Fruit fly (Drosophila melanogaster) whole organism, prepupa: Measurements from ENCODE around the gene mAcon1.

Experiments used
- Blimp-1 ChIP-seq: fragments of 200-800 bp; sonication (Bioruptor generic); optimal IDR thresholded peaks from 3 replicates; lab custom pipeline; 2017; ENCODE audit warnings: missing biosample characterization, missing genetic modification characterization, mild to moderate bottlenecking, moderate library complexity, missing genetic modification reagents
- CG10631 ChIP-seq: fragments of 200-800 bp; sonication (Bioruptor generic); optimal IDR thresholded peaks from 2 replicates; lab custom pipeline; 2016; ENCODE audit warnings: missing biosample characterization, missing genetic modification characterization
- CG15336 ChIP-seq: fragments of 200-800 bp; sonication (Bioruptor generic); IDR thresholded peaks from 2 replicates; pipeline ENCODE4 v1.3.6; 2022; ENCODE audit warnings: missing biosample characterization, missing genetic modification characterization
- CG31627 ChIP-seq: fragments of 200-800 bp; sonication (Bioruptor generic); optimal IDR thresholded peaks from 3 replicates; lab custom pipeline; 2016; ENCODE audit warnings: missing biosample characterization, missing genetic modification characterization
- CG6163 ChIP-seq: fragments of 200-800 bp; sonication (Bioruptor generic); IDR thresholded peaks from 3 replicates; pipeline ENCODE4 v1.3.6; 2022; ENCODE audit warnings: missing biosample characterization, missing genetic modification characterization
- CG6854 ChIP-seq: fragments of 200-800 bp; sonication (Bioruptor generic); optimal IDR thresholded peaks from 2 replicates; lab custom pipeline; 2017; ENCODE audit warnings: missing biosample characterization, mild to moderate bottlenecking, missing genetic modification characterization
- CG8632 ChIP-seq: fragments of 200-800 bp; sonication (Bioruptor generic); optimal IDR thresholded peaks from 3 replicates; lab custom pipeline; 2016; ENCODE audit warnings: missing biosample characterization, missing genetic modification characterization
- Hr39 ChIP-seq: fragments of 200-800 bp; sonication (Bioruptor generic); optimal IDR thresholded peaks from 2 replicates; lab custom pipeline; 2016; ENCODE audit warnings: missing biosample characterization, missing genetic modification characterization
- Sox14 ChIP-seq: fragments of 200-800 bp; sonication (Bioruptor generic); optimal IDR thresholded peaks from 3 replicates; lab custom pipeline; 2016; ENCODE audit warnings: missing biosample characterization, missing genetic modification characterization
- eg ChIP-seq: fragments of 200-800 bp; sonication (Bioruptor generic); IDR thresholded peaks from 3 replicates; pipeline ENCODE4 v1.3.6; 2022; ENCODE audit warnings: missing biosample characterization, missing genetic modification characterization
- spab ChIP-seq: fragments of 200-800 bp; sonication (Bioruptor generic); optimal IDR thresholded peaks from 2 replicates; lab custom pipeline; 2017; ENCODE audit warnings: missing biosample characterization, mild to moderate bottlenecking, missing genetic modification characterization, missing genetic modification reagents

Gene mAcon1

dm6 chr2L:21219640-21220085, 51.3 kb downstream of the mAcon1 start (continued):
- no peak for TF ChIP-seq CG8632 (GFP tag; lab: Kevin White, UChicago)
- TF ChIP-seq CG15336 = 0 out of 2 replicates have a peak, but pooled peaks have one; percentile 20
- no peak for TF ChIP-seq Blimp-1 (GFP tag; lab: Kevin White, UChicago)
- TF ChIP-seq CG6163 (GFP tag; lab: Robert Waterston, UW) = 0 out of 3 replicates have a peak, but pooled peaks have one; percentile 11
- TF ChIP-seq spab (GFP tag; lab: Kevin White, UChicago) = no peak

dm6 chr2L:21220396-21220795, 52.0 kb downstream of the mAcon1 start, which contains the start of gene Atg18b:
Atg18b (minus strand) TSS chr2L:21220572.
- TF ChIP-seq Blimp-1 (GFP tag; lab: Kevin White, UChicago) = peak; percentile 33
- no peak for TF ChIP-seq CG10631

dm6 chr2L:21221114-21221578, 52.8 kb downstream of the mAcon1 start, which contains the start of gene CG8677:
CG8677 (plus strand) TSS chr2L:21221312.
- TF ChIP-seq Sox14 (no peak), CG31627 (GFP tag; lab: Kevin White, UChicago) (no peak), CG6163 (GFP tag; lab: Robert Waterston, UW) (0 out of 3 replicates have a peak, but pooled peaks have one; percentile 41), Hr39 (no peak), eg (0 out of 3 replicates have a peak, but pooled peaks have one; percentile 17)

dm6 chr2L:21221778-21222177, 53.4 kb downstream of the mAcon1 start:
- TF ChIP-seq CG6854 (GFP tag; lab: Kevin White, UChicago) = no peak
- peak; percentile 48; the same call in 1 of the 2 replicates for TF ChIP-seq CG15336
